Fruit fly (Drosophila melanogaster) whole organism, prepupa: ENCODE results near the gene ebd1.

Source experiments
- CG10631 ChIP-seq: fragments of 200-800 bp; sonication (Bioruptor generic); optimal IDR thresholded peaks from 2 replicates; lab custom pipeline; 2016; ENCODE audit warnings: missing biosample characterization, missing genetic modification characterization
- CG16779 ChIP-seq: fragments of 200-800 bp; sonication (Bioruptor generic); optimal IDR thresholded peaks from 3 replicates; lab custom pipeline; 2017; ENCODE audit warnings: missing biosample characterization, mild to moderate bottlenecking, missing genetic modification characterization
- CG6792 ChIP-seq: fragments of 200-800 bp; sonication (Bioruptor generic); optimal IDR thresholded peaks from 3 replicates; lab custom pipeline; 2016; ENCODE audit warnings: missing biosample characterization, missing genetic modification characterization
- CG8632 ChIP-seq: fragments of 200-800 bp; sonication (Bioruptor generic); optimal IDR thresholded peaks from 3 replicates; lab custom pipeline; 2016; ENCODE audit warnings: missing biosample characterization, missing genetic modification characterization
- CG9139 ChIP-seq: fragments of 200-800 bp; sonication (Bioruptor generic); optimal IDR thresholded peaks from 3 replicates; lab custom pipeline; 2017; ENCODE audit warnings: missing biosample characterization, mild to moderate bottlenecking, missing genetic modification characterization
- Eip75B ChIP-seq: fragments of 200-800 bp; sonication (Bioruptor generic); optimal IDR thresholded peaks from 3 replicates; lab custom pipeline; 2016; ENCODE audit warnings: missing biosample characterization, missing genetic modification characterization
- Eip93F ChIP-seq: fragments of 200-800 bp; sonication (Bioruptor generic); optimal IDR thresholded peaks from 2 replicates; lab custom pipeline; 2016; ENCODE audit warnings: missing biosample characterization, mild to moderate bottlenecking, missing genetic modification characterization
- Ets21C ChIP-seq: fragments of 200-800 bp; sonication (Bioruptor generic); optimal IDR thresholded peaks from 3 replicates; lab custom pipeline; 2016; ENCODE audit warnings: missing biosample characterization, missing genetic modification characterization
- Hr38 ChIP-seq: sonication (Bioruptor generic); optimal IDR thresholded peaks from 2 replicates; lab custom pipeline; 2016; ENCODE audit warnings: missing biosample characterization, missing genetic modification characterization
- Hr39 ChIP-seq: fragments of 200-800 bp; sonication (Bioruptor generic); optimal IDR thresholded peaks from 2 replicates; lab custom pipeline; 2016; ENCODE audit warnings: missing biosample characterization, missing genetic modification characterization
- Hr4 ChIP-seq: fragments of 200-800 bp; sonication (Bioruptor generic); optimal IDR thresholded peaks from 3 replicates; lab custom pipeline; 2016; ENCODE audit warnings: missing biosample characterization, missing genetic modification characterization
- spab ChIP-seq: fragments of 200-800 bp; sonication (Bioruptor generic); optimal IDR thresholded peaks from 2 replicates; lab custom pipeline; 2017; ENCODE audit warnings: missing biosample characterization, mild to moderate bottlenecking, missing genetic modification characterization, missing genetic modification reagents

DNA sequence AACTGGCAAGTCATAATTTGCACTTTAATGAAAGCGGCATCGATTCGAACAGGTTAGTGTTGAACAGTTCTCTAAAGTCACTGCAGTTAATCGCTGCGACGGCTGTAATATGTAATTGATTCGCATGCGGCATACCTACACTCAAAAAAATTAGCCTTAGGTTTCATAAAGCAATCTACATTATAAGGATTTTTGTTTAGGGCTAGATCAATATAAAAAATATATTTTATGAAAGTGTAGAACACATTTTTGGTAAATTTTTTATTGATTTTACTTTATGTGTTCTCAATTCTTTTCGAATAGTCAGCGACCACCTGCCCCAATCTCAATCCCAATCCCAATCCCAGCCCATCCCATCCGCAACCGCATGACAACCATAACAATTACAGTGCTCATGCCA is 27.1 kb downstream of the ebd1 start:
- TF ChIP-seq CG9139 (no peak), spab (peak; percentile 3), CG6792 (GFP tag; lab: Kevin White, UChicago) (no peak), CG8632 (GFP tag; lab: Kevin White, UChicago) (no peak), Eip75B (GFP tag; lab: Kevin White, UChicago) (no peak), Hr38 (GFP tag; lab: Kevin White, UChicago) (no peak), Hr39 (GFP tag; lab: Kevin White, UChicago) (no peak), CG16779 (no peak), Hr4 (GFP tag; lab: Kevin White, UChicago) (peak; percentile 18), Ets21C (GFP tag; lab: Kevin White, UChicago) (no peak), CG10631 (GFP tag; lab: Kevin White, UChicago) (peak; percentile 14), Eip93F (GFP tag; lab: Kevin White, UChicago) (no peak)
